Fruit fly (Drosophila melanogaster) whole organism: ENCODE data around the gene CG42233.

Experiments
- Dll ChIP-seq: fragments of >200 bp; optimal IDR thresholded peaks from 2 replicates; lab custom pipeline; 2017
- EcR ChIP-seq, 2 experiments: fragments of >200 bp; optimal IDR thresholded peaks; 2 replicates each; lab custom pipeline; 2017; ENCODE audit warnings: missing biosample characterization in 2 of 2, missing genetic modification characterization in 2 of 2, missing genetic modification reagents in 2 of 2
- pan ChIP-seq: fragments of >200 bp; optimal IDR thresholded peaks from 2 replicates; lab custom pipeline; 2017

dm6 chr3R:31810073-31810530, 5.0 kb upstream of the CG42233 start, which contains the start of gene Rift:
- TF ChIP-seq EcR (GFP tag; optimal IDR thresholded peaks at IDR 0.05; lab: Kevin White, UChicago): no peak
- TF ChIP-seq Dll (lab: Kevin White, UChicago): no peak
- no peak for TF ChIP-seq pan (lab: Kevin White, UChicago)
